Worm (Caenorhabditis elegans) whole organism, young adult: ENCODE data around the gene ZK1010.4.

Experiments used
- B0336.3 ChIP-seq: fragments of 200-800 bp; sonication (Bioruptor generic); IDR thresholded peaks from 2 replicates; pipeline ENCODE4 v1.3.6; 2022; ENCODE audit warnings: missing genetic modification characterization, missing compliant biosample characterization
- C06A6.2 ChIP-seq: fragments of 200-800 bp; sonication (Bioruptor generic); conservative IDR thresholded peaks from 2 replicates; pipeline ENCODE4 v1.3.6; 2022; ENCODE audit warnings: missing genetic modification characterization, missing compliant biosample characterization
- F37B4.10 ChIP-seq: fragments of 200-800 bp; sonication (Bioruptor generic); IDR thresholded peaks from 2 replicates; pipeline ENCODE4 v1.3.6; 2022; ENCODE audit warnings: missing genetic modification characterization, missing compliant biosample characterization
- F57A8.1 ChIP-seq: fragments of 200-800 bp; sonication (Bioruptor generic); optimal IDR thresholded peaks from 2 replicates; lab custom pipeline; 2018; ENCODE audit warnings: mild to moderate bottlenecking, missing genetic modification characterization, moderate library complexity, missing compliant biosample characterization
- K11D2.4 ChIP-seq: fragments of 200-800 bp; sonication (Bioruptor generic); IDR thresholded peaks from 2 replicates; pipeline ENCODE4 v1.3.6; 2022; ENCODE audit warnings: missing genetic modification reagents, missing genetic modification characterization, missing compliant biosample characterization
- Y79H2A.3 ChIP-seq: fragments of 200-800 bp; sonication (Bioruptor generic); conservative IDR thresholded peaks from 2 replicates; pipeline ENCODE4 v1.3.6; 2022; ENCODE audit warnings: missing genetic modification reagents, missing genetic modification characterization, missing compliant biosample characterization
- ama-1 ChIP-seq, 3 experiments: fragments of 150-350 bp in 1 of 3; sonication (generic microtip) in 2 of 3; optimal IDR thresholded peaks; 2 replicates each; lab custom pipeline; 2014 to 2018; ENCODE audit warnings: missing biosample characterization in 2 of 3, missing genetic modification characterization in 2 of 3, missing genetic modification reagents in 2 of 3
- attf-5 ChIP-seq: fragments of 200-800 bp; sonication (Bioruptor generic); optimal IDR thresholded peaks from 2 replicates; lab custom pipeline; 2018; ENCODE audit warnings: mild to moderate bottlenecking, missing genetic modification characterization, missing compliant biosample characterization
- attf-6 ChIP-seq: fragments of 200-800 bp; sonication (Bioruptor generic); IDR thresholded peaks from 2 replicates; pipeline ENCODE4 v1.3.6; 2022; ENCODE audit warnings: missing genetic modification reagents, missing genetic modification characterization, missing compliant biosample characterization
- bed-1 ChIP-seq: fragments of 200-800 bp; sonication (Bioruptor generic); IDR thresholded peaks from 2 replicates; pipeline ENCODE4 v1.3.6; 2022; ENCODE audit warnings: missing genetic modification reagents, missing genetic modification characterization, missing compliant biosample characterization
- bed-2 ChIP-seq: fragments of 200-800 bp; sonication (Bioruptor generic); IDR thresholded peaks from 2 replicates; pipeline ENCODE4 v1.3.6; 2022; ENCODE audit warnings: missing genetic modification reagents, missing genetic modification characterization, missing compliant biosample characterization
- ceh-58 ChIP-seq: fragments of 200-800 bp; sonication (Bioruptor generic); IDR thresholded peaks from 2 replicates; pipeline ENCODE4 v1.3.6; 2022; ENCODE audit warnings: missing genetic modification characterization, missing compliant biosample characterization
- ceh-79 ChIP-seq: sonication (generic microtip); optimal IDR thresholded peaks from 2 replicates; lab custom pipeline; 2017; ENCODE audit warnings: mild to moderate bottlenecking, missing genetic modification characterization, missing compliant biosample characterization
- dox-1 ChIP-seq: fragments of 200-800 bp; sonication (Bioruptor generic); IDR thresholded peaks from 2 replicates; pipeline ENCODE4 v1.3.6; 2022; ENCODE audit warnings: missing genetic modification reagents, missing genetic modification characterization, missing compliant biosample characterization
- efl-1 ChIP-seq: fragments of 150-350 bp; optimal IDR thresholded peaks from 2 replicates; lab custom pipeline; 2014; ENCODE audit warnings: missing biosample characterization, missing genetic modification reagents, missing genetic modification characterization
- egl-18 ChIP-seq: fragments of 200-800 bp; sonication (Bioruptor generic); IDR thresholded peaks from 2 replicates; pipeline ENCODE4 v1.3.6; 2022; ENCODE audit warnings: missing genetic modification reagents, missing genetic modification characterization, missing compliant biosample characterization
- ekl-4 ChIP-seq: fragments of 200-800 bp; sonication (Bioruptor generic); IDR thresholded peaks from 2 replicates; pipeline ENCODE4 v1.3.6; 2022; ENCODE audit warnings: missing genetic modification reagents, missing genetic modification characterization, missing compliant biosample characterization
- ets-4 ChIP-seq: fragments of 200-800 bp; sonication (Bioruptor generic); optimal IDR thresholded peaks from 2 replicates; lab custom pipeline; 2018; ENCODE audit warnings: mild to moderate bottlenecking, missing genetic modification characterization, missing compliant biosample characterization
- gei-17 ChIP-seq: fragments of 200-800 bp; sonication (Bioruptor generic); optimal IDR thresholded peaks from 2 replicates; lab custom pipeline; 2018; ENCODE audit warnings: mild to moderate bottlenecking, missing genetic modification characterization, missing compliant biosample characterization
- hrde-1 ChIP-seq: sonication (generic microtip); optimal IDR thresholded peaks from 2 replicates; lab custom pipeline; 2016; ENCODE audit warnings: missing genetic modification characterization, mild to moderate bottlenecking, missing compliant biosample characterization, moderate library complexity, missing genotype, missing genetic modification reagents, borderline replicate concordance
- hsf-1 ChIP-seq: fragments of 200-800 bp; sonication (Bioruptor generic); IDR thresholded peaks from 2 replicates; pipeline ENCODE4 v1.3.6; 2022; ENCODE audit warnings: missing genetic modification reagents, missing genetic modification characterization, missing compliant biosample characterization
- lin-35 ChIP-seq, 3 experiments: fragments of 150-350 bp in 2 of 3; sonication (generic microtip) in 1 of 3; optimal IDR thresholded peaks; 2 replicates each; lab custom pipeline; 2014 to 2018; ENCODE audit warnings: missing biosample characterization in 3 of 3, missing genetic modification characterization in 3 of 3, missing genetic modification reagents in 3 of 3
- lin-40 ChIP-seq: sonication (generic microtip); optimal IDR thresholded peaks from 2 replicates; lab custom pipeline; 2016; ENCODE audit warnings: missing genetic modification characterization, mild to moderate bottlenecking, missing compliant biosample characterization, missing genotype, missing genetic modification reagents
- lsy-27 ChIP-seq: sonication (generic microtip); optimal IDR thresholded peaks from 2 replicates; lab custom pipeline; 2017; ENCODE audit warnings: missing genetic modification characterization, mild to moderate bottlenecking, missing compliant biosample characterization, antibody characterized with exemption, missing genotype, borderline replicate concordance; ENCODE audit not compliant: insufficient read depth
- madf-3 ChIP-seq: fragments of 200-800 bp; sonication (Bioruptor generic); IDR thresholded peaks from 2 replicates; pipeline ENCODE4 v1.3.6; 2022; ENCODE audit warnings: missing genetic modification reagents, missing genetic modification characterization, missing compliant biosample characterization
- mcd-1 ChIP-seq: fragments of 200-800 bp; sonication (Bioruptor generic); IDR thresholded peaks from 2 replicates; pipeline ENCODE4 v1.3.6; 2022; ENCODE audit warnings: missing genetic modification reagents, missing genetic modification characterization, missing compliant biosample characterization
- mxl-1 ChIP-seq: sonication (generic microtip); optimal IDR thresholded peaks from 2 replicates; lab custom pipeline; 2016; ENCODE audit warnings: missing genetic modification characterization, missing compliant biosample characterization
- nfya-1 ChIP-seq: sonication (generic microtip); optimal IDR thresholded peaks from 2 replicates; lab custom pipeline; 2017; ENCODE audit warnings: antibody characterized with exemption, missing compliant biosample characterization, missing genetic modification characterization, borderline replicate concordance; ENCODE audit not compliant: insufficient read depth
- nfyb-1 ChIP-seq: fragments of 200-800 bp; sonication (Bioruptor generic); IDR thresholded peaks from 2 replicates; pipeline ENCODE4 v1.3.6; 2022; ENCODE audit warnings: missing genetic modification reagents, missing genetic modification characterization, missing compliant biosample characterization
- nhr-179 ChIP-seq: sonication (generic microtip); optimal IDR thresholded peaks from 2 replicates; lab custom pipeline; 2016; ENCODE audit warnings: mild to moderate bottlenecking, missing genetic modification characterization, missing compliant biosample characterization
- rec-8 ChIP-seq, 2 experiments: sonication (generic microtip); optimal IDR thresholded peaks; 2 replicates each; lab custom pipeline; 2016; ENCODE audit warnings: mild to moderate bottlenecking in 2 of 2, missing genetic modification characterization in 2 of 2, missing genetic modification reagents in 2 of 2, missing genotype in 2 of 2, missing biosample characterization in 1 of 2, missing compliant biosample characterization in 1 of 2, moderate library complexity in 1 of 2
- rpc-1 ChIP-seq, 2 experiments: fragments of 150-350 bp in 1 of 2; sonication (generic microtip) in 1 of 2; optimal IDR thresholded peaks; 2 replicates each; lab custom pipeline; 2014 to 2018; ENCODE audit warnings: missing biosample characterization in 1 of 2, missing genetic modification characterization in 1 of 2, missing genetic modification reagents in 1 of 2, missing genotype in 1 of 2
- sdz-38 ChIP-seq: sonication (generic microtip); optimal IDR thresholded peaks from 2 replicates; lab custom pipeline; 2016; ENCODE audit warnings: missing genotype, missing genetic modification characterization, missing compliant biosample characterization
- snpc-1.3 ChIP-seq: sonication (generic microtip); optimal IDR thresholded peaks from 2 replicates; lab custom pipeline; 2017; ENCODE audit warnings: missing genetic modification characterization, mild to moderate bottlenecking, missing compliant biosample characterization, antibody characterized with exemption, moderate library complexity, missing genotype, missing genetic modification reagents; ENCODE audit not compliant: insufficient read depth
- snpc-4 ChIP-seq, 5 experiments: fragments of 150-350 bp in 1 of 5; sonication (generic microtip) in 4 of 5; optimal IDR thresholded peaks; 2 replicates each; lab custom pipeline; 2014 to 2018; ENCODE audit warnings: missing genetic modification characterization in 5 of 5, missing biosample characterization in 3 of 5, antibody characterized with exemption in 2 of 5, mild to moderate bottlenecking in 2 of 5, missing compliant biosample characterization in 2 of 5, missing genotype in 2 of 5, moderate library complexity in 2 of 5, missing genetic modification reagents in 1 of 5
- sptf-2 ChIP-seq: fragments of 200-800 bp; sonication (Bioruptor generic); optimal IDR thresholded peaks from 2 replicates; lab custom pipeline; 2018; ENCODE audit warnings: mild to moderate bottlenecking, missing genetic modification characterization, missing compliant biosample characterization
- tbx-9 ChIP-seq: sonication (generic microtip); optimal IDR thresholded peaks from 2 replicates; lab custom pipeline; 2016; ENCODE audit warnings: borderline replicate concordance, missing genetic modification characterization, inconsistent platforms, missing compliant biosample characterization
- unc-130 ChIP-seq: sonication (generic microtip); optimal IDR thresholded peaks from 2 replicates; lab custom pipeline; 2016; ENCODE audit warnings: missing genetic modification reagents, missing genetic modification characterization, missing compliant biosample characterization
- unc-62 ChIP-seq: fragments of 150-350 bp; optimal IDR thresholded peaks from 2 replicates; lab custom pipeline; 2014; ENCODE audit warnings: missing biosample characterization, missing genetic modification reagents, missing genetic modification characterization
- zim-3 ChIP-seq: sonication (generic microtip); optimal IDR thresholded peaks from 2 replicates; lab custom pipeline; 2017; ENCODE audit warnings: mild to moderate bottlenecking, missing genetic modification characterization, moderate library complexity, missing compliant biosample characterization
- ztf-18 ChIP-seq: sonication (generic microtip); optimal IDR thresholded peaks from 2 replicates; lab custom pipeline; 2016; ENCODE audit warnings: missing genotype, mild to moderate bottlenecking, missing genetic modification characterization, missing compliant biosample characterization
- ztf-22 ChIP-seq: fragments of 200-800 bp; sonication (Bioruptor generic); optimal IDR thresholded peaks from 2 replicates; lab custom pipeline; 2018; ENCODE audit warnings: mild to moderate bottlenecking, missing genetic modification characterization, moderate library complexity, missing compliant biosample characterization
- ztf-6 ChIP-seq: fragments of 200-800 bp; sonication (Bioruptor generic); IDR thresholded peaks from 2 replicates; pipeline ENCODE4 v1.3.6; 2022; ENCODE audit warnings: missing genetic modification reagents, missing genetic modification characterization, missing compliant biosample characterization

Gene ZK1010.4

DNA sequence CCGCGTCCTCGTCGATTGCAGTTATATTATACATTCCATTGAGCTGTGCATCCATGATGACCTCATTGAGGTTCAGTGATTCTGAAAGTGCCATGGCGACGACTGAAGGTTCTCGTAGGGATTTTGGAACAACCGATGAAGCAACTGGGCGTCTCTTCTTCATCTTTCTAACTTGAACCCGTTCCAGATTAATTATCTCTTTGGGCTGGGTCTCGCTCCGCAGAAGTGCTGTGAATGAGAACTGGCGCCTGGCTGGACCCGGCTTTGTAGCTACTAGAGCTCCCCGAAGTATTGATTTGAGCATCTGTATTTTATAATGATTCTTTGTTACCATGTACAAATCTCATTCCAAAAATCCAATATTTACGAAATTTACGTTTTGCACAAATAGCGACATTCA lies 3.3 kb upstream of the ZK1010.4 start, which contains the start of gene ZK1010.2 (continued):
- TF ChIP-seq zim-3 (tag; lab: Kevin White, UChicago) (no peak), hsf-1 (GFP tag; lab: Robert Waterston, UW) (peak; percentile 71), sdz-38 (tag; lab: Kevin White, UChicago) (no peak), madf-3 (GFP tag; lab: Robert Waterston, UW) (peak; percentile 71; the same call in 1 of the 2 replicates)

DNA sequence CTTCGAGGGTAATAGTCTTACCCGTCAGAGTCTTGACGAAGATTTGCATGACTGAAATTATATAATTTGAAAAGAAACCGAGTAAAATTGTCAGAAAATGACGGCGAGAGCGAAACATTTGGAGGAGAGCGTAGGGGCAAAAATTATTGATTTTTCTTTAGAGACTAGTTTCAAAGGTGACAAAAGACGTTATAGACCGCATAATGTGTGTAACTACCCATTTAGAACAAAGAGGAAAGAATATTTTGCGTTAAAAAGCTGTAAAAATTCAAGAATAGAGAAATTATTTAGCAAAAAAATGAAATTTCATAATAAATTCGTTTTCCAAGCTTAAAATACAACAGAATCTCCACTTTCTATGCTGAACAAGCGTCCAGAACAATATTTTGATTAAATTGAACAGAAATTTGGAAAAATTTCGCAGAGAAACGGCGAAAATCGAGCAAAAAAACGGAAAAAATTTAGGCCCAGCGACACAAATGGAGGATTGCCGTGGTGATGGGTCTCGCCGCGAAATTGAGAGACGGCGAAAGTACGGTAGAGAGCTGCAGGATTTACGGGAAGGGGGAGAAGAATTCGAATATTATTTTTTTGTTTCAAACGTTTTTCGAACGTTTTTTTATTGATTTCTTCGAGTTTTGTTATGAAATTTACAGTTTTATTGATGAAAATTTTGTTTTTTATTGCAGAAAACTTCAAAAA lies 2.2 kb upstream of the ZK1010.4 start, which contains the start of the genes ubq-2 and frg-1:
Gene ubq-2 (minus strand): TSS at position 51 of the 702 bp plus-strand sequence.
Gene frg-1 (plus strand): TSS at position 690 of the 702 bp plus-strand sequence.
- TF ChIP-seq bed-1 (GFP tag; lab: Robert Waterston, UW) (no peak), rec-8 (tag; optimal IDR thresholded peaks at IDR 0.05; lab: Kevin White, UChicago) (peak in 1 of 2 experiments; percentile 15), K11D2.4 (GFP tag; lab: Robert Waterston, UW) (peak; percentile 77), hrde-1 (no peak), ztf-18 (tag; lab: Kevin White, UChicago) (no peak), unc-130 (no peak), F57A8.1 (no peak), bed-2 (GFP tag; lab: Robert Waterston, UW) (no peak), attf-5 (GFP tag; lab: Kevin White, UChicago) (peak; percentile 89), attf-6 (GFP tag; lab: Robert Waterston, UW) (0 out of 2 replicates have a peak, but pooled peaks have one; percentile 11), F37B4.10 (GFP tag; lab: Robert Waterston, UW) (no peak), snpc-4 (GFP tag; optimal IDR thresholded peaks at IDR 0.05; lab: Kevin White, UChicago) (peak; percentile 35), snpc-4 (tag; optimal IDR thresholded peaks at IDR 0.05; lab: Kevin White, UChicago) (peak; percentile 3 to 56 (median 41)), C06A6.2 (GFP tag; lab: Robert Waterston, UW) (no peak), rpc-1 (optimal IDR thresholded peaks at IDR 0.05; lab: Kevin White, UChicago) (peak; percentile 10), rpc-1 (tag; optimal IDR thresholded peaks at IDR 0.05; lab: Kevin White, UChicago) (no peak), ets-4 (GFP tag; lab: Kevin White, UChicago) (no peak), nfya-1 (tag; lab: Kevin White, UChicago) (no peak), ceh-79 (tag; lab: Kevin White, UChicago) (no peak), unc-62 (GFP tag; lab: Kevin White, UChicago) (no peak), ekl-4 (peak; percentile 67), lin-35 (GFP tag; optimal IDR thresholded peaks at IDR 0.05; lab: Kevin White, UChicago) (peak in 2 of 3 experiments; percentile 22 to 70), dox-1 (GFP tag; lab: Robert Waterston, UW) (peak; percentile 89), efl-1 (GFP tag; lab: Kevin White, UChicago) (peak; percentile 56), nhr-179 (tag; lab: Kevin White, UChicago) (no peak), egl-18 (GFP tag; lab: Robert Waterston, UW) (no peak), B0336.3 (GFP tag; lab: Robert Waterston, UW) (peak; percentile 55; the same call in 1 of the 2 replicates), lsy-27 (tag; lab: Kevin White, UChicago) (no peak), Y79H2A.3 (GFP tag; lab: Robert Waterston, UW) (no peak), mcd-1 (GFP tag; lab: Robert Waterston, UW) (peak; percentile 90), ama-1 (optimal IDR thresholded peaks at IDR 0.05; lab: Kevin White, UChicago) (no peak), ama-1 (GFP tag; optimal IDR thresholded peaks at IDR 0.05; lab: Kevin White, UChicago) (no peak), gei-17 (GFP tag; lab: Kevin White, UChicago) (peak; percentile 57), sptf-2 (no peak), nfyb-1 (GFP tag; lab: Robert Waterston, UW) (peak; percentile 86), ceh-58 (GFP tag; lab: Robert Waterston, UW) (no peak), mxl-1 (tag; lab: Kevin White, UChicago) (no peak), snpc-1.3 (peak; percentile 49), tbx-9 (no peak), lin-40 (tag; lab: Kevin White, UChicago) (peak; percentile 84), ztf-22 (GFP tag; lab: Kevin White, UChicago) (no peak), ztf-6 (no peak)
